Worm (Caenorhabditis elegans) whole organism, midembryonic: ENCODE data around the gene B0334.20.

ENCODE experiments used
- T22C8.4 ChIP-seq: fragments of 200-800 bp; sonication (Bioruptor generic); IDR thresholded peaks from 2 replicates; pipeline ENCODE4 v1.3.6; 2022; ENCODE audit warnings: missing genetic modification characterization, missing compliant biosample characterization
- cog-1 ChIP-seq: sonication (generic microtip); optimal IDR thresholded peaks from 2 replicates; lab custom pipeline; 2016; ENCODE audit warnings: missing genetic modification characterization, missing compliant biosample characterization
- tab-1 ChIP-seq: fragments of 200-800 bp; sonication (Bioruptor generic); IDR thresholded peaks from 2 replicates; pipeline ENCODE4 v1.3.6; 2022; ENCODE audit warnings: missing genetic modification characterization, missing compliant biosample characterization

DNA sequence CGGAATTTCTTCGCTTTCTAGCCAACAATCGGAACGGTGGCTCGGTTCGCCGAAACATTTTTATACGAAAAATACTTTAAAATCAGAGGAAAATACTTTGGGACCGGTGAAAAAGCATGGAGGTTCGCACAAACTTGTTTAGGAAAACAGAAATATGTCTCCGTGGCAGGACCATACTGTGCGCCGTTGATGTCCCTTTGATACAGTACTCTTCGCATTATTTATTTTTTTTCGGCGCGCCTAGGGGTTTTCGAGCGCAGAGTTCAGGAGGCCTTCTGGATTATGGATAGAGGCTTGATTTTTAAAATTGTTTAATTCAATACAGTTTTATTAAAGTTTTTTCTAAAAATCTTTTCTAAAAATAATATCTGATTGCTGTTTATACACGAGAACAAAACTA is 44.5 kb upstream of the B0334.20 start, which contains the start of gene F54D5.9:
- TF ChIP-seq T22C8.4 (GFP tag; lab: Robert Waterston, UW) (no peak), cog-1 (tag; lab: Kevin White, UChicago) (no peak), tab-1 (GFP tag; lab: Robert Waterston, UW) (no peak)
